Fruit fly (Drosophila melanogaster) whole organism, adult: ENCODE results near the gene CG9673.

Source experiments
- CG11617 ChIP-seq: fragments of 200-800 bp; sonication (Bioruptor generic); optimal IDR thresholded peaks from 2 replicates; lab custom pipeline; 2017; ENCODE audit warnings: mild to moderate bottlenecking, missing biosample characterization, missing genetic modification reagents, missing genetic modification characterization
- CG12768 ChIP-seq: fragments of 200-800 bp; sonication (Bioruptor generic); optimal IDR thresholded peaks from 2 replicates; lab custom pipeline; 2017; ENCODE audit warnings: missing biosample characterization, missing genetic modification characterization, mild to moderate bottlenecking, moderate library complexity, missing genetic modification reagents
- CG14711 ChIP-seq: fragments of 200-800 bp; sonication (Bioruptor generic); optimal IDR thresholded peaks from 2 replicates; lab custom pipeline; 2018; ENCODE audit warnings: missing biosample characterization, mild to moderate bottlenecking, missing genetic modification characterization, moderate library complexity
- CG1620 ChIP-seq: fragments of 200-800 bp; sonication (Bioruptor generic); optimal IDR thresholded peaks from 2 replicates; lab custom pipeline; 2016; ENCODE audit warnings: missing biosample characterization, missing genetic modification characterization
- CG33017 ChIP-seq: fragments of 200-800 bp; sonication (Bioruptor generic); optimal IDR thresholded peaks from 2 replicates; lab custom pipeline; 2018; ENCODE audit warnings: missing biosample characterization, mild to moderate bottlenecking, missing genetic modification characterization, moderate library complexity
- CG5204 ChIP-seq: fragments of 200-800 bp; sonication (Bioruptor generic); optimal IDR thresholded peaks from 2 replicates; lab custom pipeline; 2016; ENCODE audit warnings: missing biosample characterization, missing genetic modification characterization
- CG7045 ChIP-seq: fragments of 200-800 bp; sonication (Bioruptor generic); optimal IDR thresholded peaks from 2 replicates; lab custom pipeline; 2017; ENCODE audit warnings: missing biosample characterization, mild to moderate bottlenecking, missing genetic modification characterization
- CG7101 ChIP-seq: fragments of 200-800 bp; sonication (Bioruptor generic); optimal IDR thresholded peaks from 2 replicates; lab custom pipeline; 2018; ENCODE audit warnings: missing biosample characterization, mild to moderate bottlenecking, missing genetic modification characterization, moderate library complexity
- Clk ChIP-seq: fragments of 200-800 bp; sonication (Bioruptor generic); optimal IDR thresholded peaks from 2 replicates; lab custom pipeline; 2017; ENCODE audit warnings: missing biosample characterization, missing genetic modification characterization
- Crg-1 ChIP-seq: fragments of 200-800 bp; sonication (Bioruptor generic); optimal IDR thresholded peaks from 2 replicates; lab custom pipeline; 2016; ENCODE audit warnings: missing biosample characterization, missing genetic modification characterization
- Hr96 ChIP-seq: fragments of 200-800 bp; sonication (Bioruptor generic); optimal IDR thresholded peaks from 2 replicates; lab custom pipeline; 2016; ENCODE audit warnings: missing biosample characterization, missing genetic modification characterization
- Mnt ChIP-seq: fragments of 200-800 bp; sonication (Bioruptor generic); optimal IDR thresholded peaks from 2 replicates; lab custom pipeline; 2016; ENCODE audit warnings: missing biosample characterization, mild to moderate bottlenecking, missing genetic modification characterization
- bab1 ChIP-seq: fragments of 200-800 bp; sonication (Bioruptor generic); optimal IDR thresholded peaks from 3 replicates; lab custom pipeline; 2019; ENCODE audit warnings: missing biosample characterization, mild to moderate bottlenecking, missing genetic modification characterization, moderate library complexity
- cic ChIP-seq: fragments of 200-800 bp; sonication (Bioruptor generic); optimal IDR thresholded peaks from 2 replicates; lab custom pipeline; 2017; ENCODE audit warnings: missing biosample characterization, mild to moderate bottlenecking, missing genetic modification characterization, moderate library complexity
- cnc ChIP-seq, 2 experiments: fragments of >200 bp; optimal IDR thresholded peaks; 2 replicates each; lab custom pipeline; 2017
- kay ChIP-seq: fragments of 200-800 bp; sonication (Bioruptor generic); peaks from one replicate; lab custom pipeline; 2016; ENCODE audit warnings: missing biosample characterization, missing genetic modification characterization, borderline replicate concordance
- ovo ChIP-seq: fragments of 200-800 bp; sonication (Bioruptor generic); optimal IDR thresholded peaks from 2 replicates; lab custom pipeline; 2016; ENCODE audit warnings: missing biosample characterization, missing genetic modification characterization
- pad ChIP-seq: fragments of 200-800 bp; sonication (Bioruptor generic); optimal IDR thresholded peaks from 3 replicates; lab custom pipeline; 2017; ENCODE audit warnings: missing biosample characterization, missing genetic modification characterization, mild to moderate bottlenecking, moderate library complexity, missing genetic modification reagents
- tj ChIP-seq: fragments of 200-800 bp; sonication (Bioruptor generic); optimal IDR thresholded peaks from 3 replicates; lab custom pipeline; 2017; ENCODE audit warnings: missing biosample characterization, mild to moderate bottlenecking, missing genetic modification characterization, moderate library complexity
- toe ChIP-seq: fragments of 200-800 bp; sonication (Bioruptor generic); optimal IDR thresholded peaks from 2 replicates; lab custom pipeline; 2016; ENCODE audit warnings: missing biosample characterization, missing genetic modification characterization

Gene CG9673

DNA sequence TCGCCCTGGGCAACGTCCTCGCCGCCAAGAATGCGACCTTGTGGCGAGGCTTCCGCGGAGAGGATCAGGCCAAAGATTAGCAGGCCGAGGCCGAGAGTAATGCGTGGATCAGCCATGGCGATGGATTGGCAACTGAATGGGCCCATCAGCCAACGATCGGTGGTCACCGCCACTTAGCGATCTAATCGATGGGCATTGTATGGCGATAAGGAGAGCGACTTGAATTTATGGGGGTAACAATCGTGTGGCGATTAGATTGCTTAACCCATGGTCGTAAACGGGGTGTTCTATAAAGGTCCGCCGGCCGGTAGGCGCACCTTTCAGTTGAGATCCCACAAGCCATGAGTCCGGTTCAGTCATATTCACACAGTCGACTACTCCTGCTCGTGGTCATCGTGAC lies at the start of gene CG9673, which contains the start of gene CG4653:
Gene CG9673, minus strand, starts transcription at position 138 of the 400 bp plus-strand sequence.
Gene CG4653, plus strand, starts transcription at position 335 of the 400 bp plus-strand sequence.
- no peak for TF ChIP-seq CG14711
- TF ChIP-seq Mnt (GFP tag; lab: Kevin White, UChicago) = peak; percentile 34
- no peak for TF ChIP-seq tj (GFP tag; lab: Kevin White, UChicago)
- TF ChIP-seq CG5204 (GFP tag; lab: Kevin White, UChicago) = no peak
- peak; percentile 23 for TF ChIP-seq cic (GFP tag; lab: Kevin White, UChicago)
- no peak for TF ChIP-seq kay (GFP tag; lab: Kevin White, UChicago)
- TF ChIP-seq CG11617 (GFP tag; lab: Kevin White, UChicago) = no peak
- no peak for TF ChIP-seq CG7045 (GFP tag; lab: Kevin White, UChicago)

DNA sequence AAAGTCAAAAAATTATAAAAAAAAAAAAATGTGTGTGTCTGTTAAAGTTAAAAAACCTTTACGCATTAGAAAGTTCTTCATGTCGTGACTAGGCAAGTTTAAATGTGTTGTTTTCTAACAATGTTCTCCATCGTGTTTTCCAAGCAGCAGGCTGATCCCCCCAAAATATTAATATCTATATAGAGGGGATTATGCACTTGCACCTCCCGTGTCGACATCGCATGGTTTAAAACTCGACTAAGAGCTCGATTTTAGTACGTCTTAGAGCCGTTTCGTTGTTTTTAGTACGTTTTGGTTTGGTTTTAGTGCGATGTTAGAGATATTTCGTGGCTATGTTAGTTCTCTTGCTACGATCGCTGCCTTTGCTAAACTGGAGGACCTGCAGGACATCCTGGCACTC lies 49.4 kb upstream of the CG9673 start:
- no peak for TF ChIP-seq CG1620 (GFP tag; lab: Kevin White, UChicago)
- no peak for TF ChIP-seq kay (GFP tag; lab: Kevin White, UChicago)
- no peak for TF ChIP-seq bab1 (GFP tag; lab: Kevin White, UChicago)
- TF ChIP-seq CG12768 (GFP tag; lab: Kevin White, UChicago) = no peak
- no peak for TF ChIP-seq toe (GFP tag; lab: Kevin White, UChicago)
- no peak for TF ChIP-seq pad (GFP tag; lab: Kevin White, UChicago)
- TF ChIP-seq Hr96 (GFP tag; lab: Kevin White, UChicago) = no peak
- no peak for TF ChIP-seq cnc (optimal IDR thresholded peaks at IDR 0.05; lab: Kevin White, UChicago)
- no peak for TF ChIP-seq CG11617 (GFP tag; lab: Kevin White, UChicago)
- no peak for TF ChIP-seq CG7045 (GFP tag; lab: Kevin White, UChicago)
- TF ChIP-seq ovo (GFP tag; lab: Kevin White, UChicago) = no peak
- TF ChIP-seq Clk (GFP tag; lab: Kevin White, UChicago) = no peak
- TF ChIP-seq CG5204 (GFP tag; lab: Kevin White, UChicago) = no peak

DNA sequence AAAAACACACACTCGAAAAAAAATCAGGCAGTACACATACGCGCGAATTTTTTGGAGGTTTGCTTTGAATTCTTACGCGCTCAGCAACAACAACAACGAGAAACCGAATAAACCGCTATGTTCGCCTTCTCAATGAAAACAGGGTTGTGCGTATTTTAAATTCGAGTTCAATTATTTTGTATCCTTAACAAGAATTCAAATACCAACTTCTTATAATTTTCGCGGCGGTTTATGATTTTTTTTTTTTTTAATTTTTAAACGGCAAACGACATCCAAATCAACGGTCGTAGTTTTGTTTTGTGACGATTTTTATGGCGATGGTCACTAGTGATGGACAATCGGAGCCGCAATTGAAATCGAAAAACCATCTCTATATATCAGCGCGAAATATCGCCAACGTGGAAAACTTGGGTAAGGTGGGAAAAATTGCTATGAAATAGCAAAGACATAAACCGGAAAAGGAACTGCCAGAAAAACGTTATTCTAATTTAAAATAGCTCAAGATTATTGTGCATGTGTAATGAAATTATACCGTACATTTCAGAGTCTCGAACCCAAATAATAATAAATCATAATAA lies 48.0 kb upstream of the CG9673 start, which contains the start of gene goe:
Gene goe, minus strand, starts transcription at position 332 of the 578 bp plus-strand sequence.
- TF ChIP-seq cic (GFP tag; lab: Kevin White, UChicago) (peak; percentile 22), CG7045 (GFP tag; lab: Kevin White, UChicago) (no peak), kay (GFP tag; lab: Kevin White, UChicago) (peak; percentile 66), CG12768 (GFP tag; lab: Kevin White, UChicago) (no peak), Mnt (GFP tag; lab: Kevin White, UChicago) (peak; percentile 74), tj (GFP tag; lab: Kevin White, UChicago) (peak; percentile 46), Hr96 (GFP tag; lab: Kevin White, UChicago) (peak; percentile 92), ovo (GFP tag; lab: Kevin White, UChicago) (peak; percentile 94), pad (GFP tag; lab: Kevin White, UChicago) (peak; percentile 56), CG1620 (GFP tag; lab: Kevin White, UChicago) (peak; percentile 90), CG7101 (tag; lab: Kevin White, UChicago) (peak; percentile 87), cnc (optimal IDR thresholded peaks at IDR 0.05; lab: Kevin White, UChicago) (no peak), toe (GFP tag; lab: Kevin White, UChicago) (peak; percentile 67), CG33017 (tag; lab: Kevin White, UChicago) (peak; percentile 7), CG14711 (peak; percentile 78), Crg-1 (peak; percentile 70), CG5204 (GFP tag; lab: Kevin White, UChicago) (peak; percentile 72), Clk (GFP tag; lab: Kevin White, UChicago) (no peak), CG11617 (GFP tag; lab: Kevin White, UChicago) (peak; percentile 75), bab1 (GFP tag; lab: Kevin White, UChicago) (peak; percentile 84)

DNA sequence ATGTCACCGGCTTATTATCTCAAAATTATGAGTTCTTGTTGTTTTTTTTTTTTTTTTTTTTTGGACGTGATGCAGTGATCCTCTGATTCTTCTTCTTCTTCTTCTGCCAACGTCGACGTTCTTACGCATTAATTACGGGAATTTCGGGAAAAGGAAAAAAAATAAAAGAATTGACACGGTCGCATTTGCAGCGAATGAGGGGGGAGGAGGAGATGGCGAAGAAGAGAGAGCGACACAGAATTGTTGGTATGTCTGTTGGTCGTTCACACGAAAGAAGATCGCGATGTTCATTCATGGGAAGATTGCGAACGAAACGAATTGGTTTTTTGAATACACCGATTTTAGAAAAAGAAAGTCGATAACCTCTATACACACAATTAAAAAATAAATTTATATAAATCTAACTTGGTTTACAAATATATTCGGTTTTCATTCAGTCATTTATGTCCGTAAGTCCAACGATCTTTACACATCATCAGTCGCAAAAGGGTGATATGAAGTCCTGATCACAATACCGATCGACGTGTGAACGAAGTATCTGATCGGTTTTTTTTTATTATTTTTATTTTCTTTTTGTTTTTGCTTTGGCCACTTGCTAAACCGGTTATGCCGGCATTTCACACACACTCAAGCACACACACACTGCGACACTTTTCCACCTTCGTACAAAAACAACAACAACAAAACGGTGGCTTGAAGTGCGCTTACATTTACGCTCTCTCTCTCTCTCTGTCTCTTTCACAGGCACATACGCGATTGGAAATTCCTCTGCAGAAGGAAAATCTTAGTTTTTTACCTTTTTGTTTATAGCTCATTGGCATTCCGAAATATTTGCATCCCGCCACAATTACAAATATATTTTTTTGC lies 47.3 kb upstream of the CG9673 start:
- TF ChIP-seq CG7045 (GFP tag; lab: Kevin White, UChicago) (peak; percentile 49), kay (GFP tag; lab: Kevin White, UChicago) (peak; percentile 79), CG33017 (tag; lab: Kevin White, UChicago) (peak; percentile 51), CG12768 (GFP tag; lab: Kevin White, UChicago) (no peak), CG1620 (GFP tag; lab: Kevin White, UChicago) (peak; percentile 22), ovo (GFP tag; lab: Kevin White, UChicago) (no peak), Clk (GFP tag; lab: Kevin White, UChicago) (no peak), Crg-1 (no peak), CG11617 (GFP tag; lab: Kevin White, UChicago) (peak; percentile 63), CG5204 (GFP tag; lab: Kevin White, UChicago) (peak; percentile 40), CG7101 (tag; lab: Kevin White, UChicago) (peak; percentile 76), tj (GFP tag; lab: Kevin White, UChicago) (peak; percentile 46), toe (GFP tag; lab: Kevin White, UChicago) (no peak), Mnt (GFP tag; lab: Kevin White, UChicago) (peak; percentile 12), CG14711 (peak; percentile 56), Hr96 (GFP tag; lab: Kevin White, UChicago) (peak; percentile 41), bab1 (GFP tag; lab: Kevin White, UChicago) (peak; percentile 89), pad (GFP tag; lab: Kevin White, UChicago) (peak; percentile 57), cnc (optimal IDR thresholded peaks at IDR 0.05; lab: Kevin White, UChicago) (no peak), cic (GFP tag; lab: Kevin White, UChicago) (no peak)
